Worm (Caenorhabditis elegans): ENCODE data around the gene H23N18.6.

DNA sequence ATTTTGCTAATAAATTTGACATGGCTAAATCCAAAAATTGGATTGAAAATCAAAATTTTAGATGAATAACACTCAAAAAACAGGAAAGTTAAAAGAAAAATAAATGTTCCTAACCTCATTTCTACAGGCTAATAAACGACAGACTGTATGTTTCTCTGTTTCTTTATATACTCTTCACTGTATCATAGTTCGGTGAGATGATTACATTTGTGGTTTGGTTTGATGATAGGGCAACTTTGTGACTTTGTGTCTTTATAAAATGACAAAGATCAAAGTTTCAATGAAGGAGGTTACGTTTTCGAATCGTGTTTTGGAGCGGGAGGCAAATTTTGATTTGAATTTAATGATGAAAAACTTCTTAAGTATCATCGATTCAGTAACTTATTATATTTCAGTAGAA lies 25.4 kb downstream of the H23N18.6 start, which contains the start of gene ugt-12:
- TF ChIP-seq snpc-4 (GFP tag; optimal IDR thresholded peaks at IDR 0.05) (no peak), snpc-4 (tag; optimal IDR thresholded peaks at IDR 0.05) (no peak), him-1 (tag; optimal IDR thresholded peaks at IDR 0.05) (no peak), pha-4 (tag; optimal IDR thresholded peaks at IDR 0.05) (no peak), F23B12.7 (tag; optimal IDR thresholded peaks at IDR 0.05; ENCODE audit: insufficient read depth) (no peak), Y53F4B.3 (GFP tag; IDR thresholded peaks at IDR 0.05) (no peak), unc-62 (GFP tag; optimal IDR thresholded peaks at IDR 0.05) (no peak), nfya-1 (tag; optimal IDR thresholded peaks at IDR 0.05; ENCODE audit: borderline replicate concordance, insufficient read depth) (no peak), nhr-90 (tag; optimal IDR thresholded peaks at IDR 0.05) (no peak)

All from whole organism, young adult.